Worm (Caenorhabditis elegans) whole organism, midembryonic: ENCODE data around the gene B0496.11.

ENCODE experiments used
- flt-1 ChIP-seq: fragments of 200-800 bp; sonication (Bioruptor generic); IDR thresholded peaks from 2 replicates; pipeline ENCODE4 v1.3.6; 2022; ENCODE audit warnings: missing genetic modification characterization, missing compliant biosample characterization
- klf-2 ChIP-seq: fragments of 200-800 bp; sonication (Bioruptor generic); conservative IDR thresholded peaks from 2 replicates; pipeline ENCODE4 v1.3.6; 2022; ENCODE audit warnings: missing genetic modification reagents, missing genetic modification characterization, missing compliant biosample characterization
- med-1 ChIP-seq: sonication (generic microtip); optimal IDR thresholded peaks from 2 replicates; lab custom pipeline; 2017; ENCODE audit warnings: missing genetic modification characterization, mild to moderate bottlenecking, missing compliant biosample characterization, antibody characterized with exemption, missing genetic modification reagents; ENCODE audit not compliant: insufficient read depth
- ref-1 ChIP-seq: fragments of 200-800 bp; sonication (Bioruptor generic); conservative IDR thresholded peaks from 2 replicates; pipeline ENCODE4 v1.3.6; 2022; ENCODE audit warnings: missing genetic modification reagents, missing genetic modification characterization, missing compliant biosample characterization

DNA sequence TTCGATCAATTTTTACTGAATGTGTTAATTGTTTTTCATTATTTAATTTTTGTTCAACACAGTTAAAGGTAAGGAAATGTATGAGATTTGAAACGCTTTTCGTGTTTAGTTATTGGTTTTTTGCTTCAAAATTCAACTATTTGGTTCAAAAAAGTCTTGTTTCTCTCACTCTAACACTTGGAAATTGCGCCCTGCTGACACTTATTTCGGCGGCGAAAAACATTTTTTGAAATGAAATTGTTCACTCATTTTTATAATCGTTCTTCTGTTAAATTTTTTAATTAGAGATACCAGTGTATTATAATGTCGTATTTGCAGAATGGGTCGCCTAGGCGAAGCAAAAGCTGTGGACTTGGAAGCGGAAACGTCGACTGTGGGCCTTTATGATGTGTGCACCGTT is 44.4 kb upstream of the B0496.11 start, which contains the start of gene rod-1:
- TF ChIP-seq ref-1 (GFP tag; lab: Robert Waterston, UW): no peak
- no peak for TF ChIP-seq flt-1
- TF ChIP-seq klf-2 (GFP tag; lab: Robert Waterston, UW): no peak
- no peak for TF ChIP-seq med-1 (GFP tag; lab: Kevin White, UChicago)
